Worm (Caenorhabditis elegans) whole organism, midembryonic: ENCODE data around the gene coq-6.

Experiments used
- cog-1 ChIP-seq: sonication (generic microtip); optimal IDR thresholded peaks from 2 replicates; lab custom pipeline; 2016; ENCODE audit warnings: missing genetic modification characterization, missing compliant biosample characterization
- flt-1 ChIP-seq: fragments of 200-800 bp; sonication (Bioruptor generic); IDR thresholded peaks from 2 replicates; pipeline ENCODE4 v1.3.6; 2022; ENCODE audit warnings: missing genetic modification characterization, missing compliant biosample characterization
- tab-1 ChIP-seq: fragments of 200-800 bp; sonication (Bioruptor generic); IDR thresholded peaks from 2 replicates; pipeline ENCODE4 v1.3.6; 2022; ENCODE audit warnings: missing genetic modification characterization, missing compliant biosample characterization

DNA sequence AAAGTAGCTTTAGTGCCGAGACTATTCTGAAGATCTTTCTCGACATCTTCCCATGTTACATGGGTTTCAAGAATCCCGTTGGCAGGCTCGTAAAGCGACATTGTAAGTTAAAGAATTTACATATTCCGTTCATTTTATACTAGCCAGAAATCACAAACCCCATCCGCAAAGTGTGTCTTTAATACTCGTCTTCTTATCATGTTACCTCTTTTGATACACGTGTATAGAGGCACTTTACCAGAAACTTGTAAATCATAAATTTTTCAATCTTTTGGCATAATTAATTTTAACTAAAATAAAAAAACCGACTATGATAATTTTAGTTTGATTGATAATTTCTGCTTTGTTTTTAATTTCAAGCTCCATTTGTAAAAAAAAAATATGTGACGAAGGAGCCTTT is 34.4 kb downstream of the coq-6 start, which contains the start of gene E02C12.6:
- no peak for TF ChIP-seq cog-1
- no peak for TF ChIP-seq flt-1 (GFP tag; lab: Robert Waterston, UW)
- no peak for TF ChIP-seq tab-1
